Worm (Caenorhabditis elegans) whole organism, L3 larva: Measurements from ENCODE around the gene vrp-1.

Experiments used
- R02D3.7 ChIP-seq: fragments of 150-350 bp; optimal IDR thresholded peaks from 2 replicates; lab custom pipeline; 2014; ENCODE audit warnings: missing biosample characterization, missing genetic modification characterization
- aly-2 ChIP-seq: fragments of 150-350 bp; optimal IDR thresholded peaks from 2 replicates; lab custom pipeline; 2014; ENCODE audit warnings: missing biosample characterization, missing genetic modification characterization
- daf-12 ChIP-seq: fragments of 150-350 bp; optimal IDR thresholded peaks from 2 replicates; lab custom pipeline; 2014; ENCODE audit warnings: missing biosample characterization, missing genetic modification reagents, missing genetic modification characterization
- egl-27 ChIP-seq: sonication (generic microtip); optimal IDR thresholded peaks from 4 replicates; lab custom pipeline; 2017; ENCODE audit warnings: missing biosample characterization, missing genetic modification reagents, missing genetic modification characterization
- elt-2 ChIP-seq: sonication (generic microtip); optimal IDR thresholded peaks from 2 replicates; lab custom pipeline; 2016; ENCODE audit warnings: missing genetic modification reagents, mild to moderate bottlenecking, missing genetic modification characterization, missing compliant biosample characterization
- fkh-10 ChIP-seq: sonication (generic microtip); optimal IDR thresholded peaks from 2 replicates; lab custom pipeline; 2017; ENCODE audit warnings: missing biosample characterization, missing genetic modification reagents, missing genetic modification characterization
- lin-15B ChIP-seq: fragments of 150-350 bp; optimal IDR thresholded peaks from 2 replicates; lab custom pipeline; 2014; ENCODE audit warnings: missing biosample characterization, missing genetic modification characterization
- nhr-237 ChIP-seq: fragments of 150-350 bp; optimal IDR thresholded peaks from 2 replicates; lab custom pipeline; 2014; ENCODE audit warnings: missing biosample characterization, missing genetic modification characterization
- nhr-25 ChIP-seq: sonication (generic microtip); optimal IDR thresholded peaks from 2 replicates; lab custom pipeline; 2017; ENCODE audit warnings: missing biosample characterization, missing genetic modification characterization
- nhr-28 ChIP-seq: fragments of 150-350 bp; optimal IDR thresholded peaks from 2 replicates; lab custom pipeline; 2014; ENCODE audit warnings: missing biosample characterization, missing genetic modification characterization
- pha-4 ChIP-seq: fragments of 150-350 bp; optimal IDR thresholded peaks from 2 replicates; lab custom pipeline; 2014; ENCODE audit warnings: missing biosample characterization, missing genetic modification reagents, missing genetic modification characterization
- tbx-2 ChIP-seq: sonication (generic microtip); optimal IDR thresholded peaks from 2 replicates; lab custom pipeline; 2016; ENCODE audit warnings: mild to moderate bottlenecking, missing genetic modification characterization, missing compliant biosample characterization
- unc-62 ChIP-seq: fragments of 150-350 bp; sonication (generic microtip); optimal IDR thresholded peaks from 4 replicates; lab custom pipeline; 2014; ENCODE audit warnings: missing biosample characterization, missing genetic modification reagents, missing genetic modification characterization
- ztf-4 ChIP-seq: fragments of 150-350 bp; optimal IDR thresholded peaks from 2 replicates; lab custom pipeline; 2014; ENCODE audit warnings: missing biosample characterization, missing genetic modification characterization

ce11 chrIV:3001500-3001899 lies 10.9 kb upstream of the vrp-1 start:
- TF ChIP-seq elt-2 (tag; lab: Kevin White, UChicago) (no peak), R02D3.7 (tag; lab: Kevin White, UChicago) (no peak), nhr-237 (tag; lab: Kevin White, UChicago) (no peak), tbx-2 (no peak), daf-12 (no peak), unc-62 (no peak), ztf-4 (tag; lab: Kevin White, UChicago) (no peak), pha-4 (tag; lab: Kevin White, UChicago) (no peak), fkh-10 (no peak), nhr-28 (no peak), aly-2 (no peak), nhr-25 (tag; lab: Kevin White, UChicago) (no peak), egl-27 (tag; lab: Kevin White, UChicago) (no peak), lin-15B (tag; lab: Kevin White, UChicago) (no peak)
